Worm (Caenorhabditis elegans): Measurements from ENCODE around the gene gex-3.
A peak's percentile ranks its signal among the peaks of the same experiment; 100 is the strongest.

Gene gex-3

ce11 chrIV:12419291-12419690 lies 15.1 kb downstream of the gex-3 start:
- TF ChIP-seq mep-1 (tag; optimal IDR thresholded peaks at IDR 0.05) (peak; percentile 14), R02D3.7 (tag; optimal IDR thresholded peaks at IDR 0.05) (no peak), fkh-10 (GFP tag; optimal IDR thresholded peaks at IDR 0.05) (peak; percentile 54)

- TF ChIP-seq duxl-1 (tag; optimal IDR thresholded peaks at IDR 0.05; ENCODE audit: poor library complexity) (no peak), T20F7.1 (GFP tag; optimal IDR thresholded peaks at IDR 0.05) (no peak), attf-4 (tag; optimal IDR thresholded peaks at IDR 0.05) (no peak), ceh-28 (tag; optimal IDR thresholded peaks at IDR 0.05) (no peak), aha-1 (tag) (no peak), unc-62 (GFP tag; optimal IDR thresholded peaks at IDR 0.05 in 1 of 2) (no peak), unc-62 (tag; optimal IDR thresholded peaks at IDR 0.05) (no peak), nhr-25 (tag; optimal IDR thresholded peaks at IDR 0.05; ENCODE audit: borderline replicate concordance, insufficient read depth) (no peak), nhr-42 (GFP tag; IDR thresholded peaks at IDR 0.05) (no peak), lin-29 (GFP tag; IDR thresholded peaks at IDR 0.05) (no peak), pha-4 (GFP tag; IDR thresholded peaks at IDR 0.05) (no peak), pha-4 (tag; optimal IDR thresholded peaks at IDR 0.05) (no peak), lsy-2 (tag; optimal IDR thresholded peaks at IDR 0.05) (peak in 1 of 2 experiments; percentile 17), egl-27 (tag; optimal IDR thresholded peaks at IDR 0.05) (no peak), hlh-11 (tag; optimal IDR thresholded peaks at IDR 0.05) (peak; percentile 54), fos-1 (tag; optimal IDR thresholded peaks at IDR 0.05) (no peak), egl-43 (GFP tag; IDR thresholded peaks at IDR 0.05) (no peak), nhr-237 (tag; optimal IDR thresholded peaks at IDR 0.05) (no peak), madf-9 (GFP tag; conservative IDR thresholded peaks at IDR 0.05) (no peak), nhr-48 (tag; optimal IDR thresholded peaks at IDR 0.05) (peak; percentile 27), T26A8.4 (GFP tag; IDR thresholded peaks at IDR 0.05) (no peak), mxl-3 (GFP tag; optimal IDR thresholded peaks at IDR 0.05) (no peak), zfp-3 (GFP tag; conservative IDR thresholded peaks at IDR 0.05) (no peak), lin-1 (GFP tag; IDR thresholded peaks at IDR 0.05) (no peak), nhr-6 (tag; optimal IDR thresholded peaks at IDR 0.05) (no peak), nhr-77 (tag; optimal IDR thresholded peaks at IDR 0.05) (peak; percentile 46), nhr-102 (tag; optimal IDR thresholded peaks at IDR 0.05) (peak; percentile 1), zip-2 (tag; optimal IDR thresholded peaks at IDR 0.05) (no peak), fkh-10 (GFP tag; optimal IDR thresholded peaks at IDR 0.05) (no peak), set-16 (GFP tag; IDR thresholded peaks at IDR 0.05) (no peak), dmd-6 (GFP tag; IDR thresholded peaks at IDR 0.05) (peak; percentile 54), dve-1 (tag; optimal IDR thresholded peaks at IDR 0.05; ENCODE audit: insufficient read depth) (peak; percentile 67), zag-1 (tag; optimal IDR thresholded peaks at IDR 0.05) (no peak), tra-1 (GFP tag; IDR thresholded peaks at IDR 0.05) (no peak), unc-130 (GFP tag; optimal IDR thresholded peaks at IDR 0.05) (no peak), ceh-62 (tag; optimal IDR thresholded peaks at IDR 0.05) (no peak), daf-8 (GFP tag; IDR thresholded peaks at IDR 0.05) (no peak), cey-2 (tag; optimal IDR thresholded peaks at IDR 0.05; ENCODE audit: borderline replicate concordance, insufficient read depth) (no peak), lin-13 (GFP tag; optimal IDR thresholded peaks at IDR 0.05) (no peak), nhr-28 (tag; optimal IDR thresholded peaks at IDR 0.05) (peak; percentile 72), zip-11 (GFP tag; IDR thresholded peaks at IDR 0.05) (no peak), vab-7 (GFP tag; IDR thresholded peaks at IDR 0.05) (no peak), lir-3 (tag; optimal IDR thresholded peaks at IDR 0.05) (no peak), pqm-1 (tag; optimal IDR thresholded peaks at IDR 0.05) (peak; percentile 76), Y75B8A.6 (GFP tag; IDR thresholded peaks at IDR 0.05) (no peak), dmd-8 (GFP tag; IDR thresholded peaks at IDR 0.05) (no peak), zfp-2 (tag; optimal IDR thresholded peaks at IDR 0.05) (no peak), nhr-10 (tag; optimal IDR thresholded peaks at IDR 0.05) (no peak), ZK337.2 (GFP tag; IDR thresholded peaks at IDR 0.05) (no peak)
Measured at ce11 chrIV:12420455-12420854, 16.2 kb downstream of the gex-3 start, which contains the start of gene ugt-65. ugt-65 (plus strand) TSS chrIV:12420683.
